Fruit fly (Drosophila melanogaster) whole organism, wandering third instar larva: ENCODE results near the gene CG6656.

ENCODE experiments used
- Abd-B ChIP-seq: fragments of >200 bp; optimal IDR thresholded peaks from 2 replicates; lab custom pipeline; 2017; ENCODE audit warnings: missing biosample characterization, missing genetic modification characterization
- CG32264 ChIP-seq: fragments of 200-800 bp; sonication (Bioruptor generic); optimal IDR thresholded peaks from 2 replicates; lab custom pipeline; 2016; ENCODE audit warnings: missing biosample characterization, missing genetic modification characterization
- CG9705 ChIP-seq: fragments of 200-800 bp; sonication (Bioruptor generic); optimal IDR thresholded peaks from 2 replicates; lab custom pipeline; 2018; ENCODE audit warnings: missing biosample characterization, mild to moderate bottlenecking, missing genetic modification characterization
- CrebA ChIP-seq: fragments of 200-800 bp; sonication (Bioruptor generic); optimal IDR thresholded peaks from 2 replicates; lab custom pipeline; 2016; ENCODE audit warnings: missing biosample characterization, mild to moderate bottlenecking, missing genetic modification characterization, borderline replicate concordance
- Dfd ChIP-seq: fragments of >200 bp; optimal IDR thresholded peaks from 2 replicates; lab custom pipeline; 2017; ENCODE audit warnings: missing biosample characterization, missing genetic modification characterization
- Dif ChIP-seq: fragments of 200-275, 200-300 bp; sonication (Bioruptor generic); optimal IDR thresholded peaks from 2 replicates; lab custom pipeline; 2018; ENCODE audit warnings: missing biosample characterization, missing genetic modification characterization; ENCODE audit not compliant: partially characterized antibody
- GATAd ChIP-seq: sonication (Bioruptor generic); optimal IDR thresholded peaks from 2 replicates; lab custom pipeline; 2016; ENCODE audit warnings: missing biosample characterization, missing genetic modification characterization
- Hnf4 ChIP-seq: fragments of 200-800 bp; sonication (Bioruptor generic); optimal IDR thresholded peaks from 2 replicates; lab custom pipeline; 2016; ENCODE audit warnings: missing biosample characterization, mild to moderate bottlenecking, missing genetic modification characterization
- Hr78 ChIP-seq: fragments of >200 bp; optimal IDR thresholded peaks from 2 replicates; lab custom pipeline; 2017; ENCODE audit warnings: missing biosample characterization, missing genetic modification characterization
- Hr83 ChIP-seq: fragments of 200-300 bp; sonication (Bioruptor generic); optimal IDR thresholded peaks from 2 replicates; lab custom pipeline; 2016; ENCODE audit warnings: missing biosample characterization, mild to moderate bottlenecking, missing genetic modification characterization, moderate library complexity; ENCODE audit not compliant: poor library complexity, severe bottlenecking
- Jra ChIP-seq: sonication (Bioruptor generic); optimal IDR thresholded peaks from 2 replicates; lab custom pipeline; 2016; ENCODE audit warnings: missing biosample characterization, missing genetic modification characterization
- Mio ChIP-seq: sonication (Bioruptor generic); optimal IDR thresholded peaks from 2 replicates; lab custom pipeline; 2016; ENCODE audit warnings: missing biosample characterization, missing genetic modification characterization
- N ChIP-seq: fragments of >200 bp; optimal IDR thresholded peaks from 2 replicates; lab custom pipeline; 2018; ENCODE audit warnings: missing biosample characterization, missing external identifiers, missing genetic modification characterization
- OdsH ChIP-seq: fragments of 200-800 bp; sonication (Bioruptor generic); optimal IDR thresholded peaks from 2 replicates; lab custom pipeline; 2016; ENCODE audit warnings: missing biosample characterization, mild to moderate bottlenecking, missing genetic modification characterization
- Rel ChIP-seq, 2 experiments: fragments of 200-800 bp; sonication (Bioruptor generic) in 1 of 2; optimal IDR thresholded peaks; 2 replicates in 1 of 2; 3 replicates in 1 of 2; lab custom pipeline; 2016 to 2019; ENCODE audit warnings: mild to moderate bottlenecking in 2 of 2, missing biosample characterization in 2 of 2, missing genetic modification characterization in 2 of 2, moderate library complexity in 1 of 2
- Sp1 ChIP-seq: fragments of 200-800 bp; sonication (Bioruptor generic); optimal IDR thresholded peaks from 3 replicates; lab custom pipeline; 2019; ENCODE audit warnings: missing biosample characterization, mild to moderate bottlenecking, missing genetic modification characterization, moderate library complexity
- Vsx2 ChIP-seq: fragments of 200-300, 225-300 bp; sonication (Bioruptor generic); optimal IDR thresholded peaks from 2 replicates; lab custom pipeline; 2018; ENCODE audit warnings: missing biosample characterization, missing genetic modification characterization; ENCODE audit not compliant: partially characterized antibody
- br ChIP-seq: fragments of 200-800 bp; sonication (Bioruptor generic); optimal IDR thresholded peaks from 2 replicates; lab custom pipeline; 2016; ENCODE audit warnings: missing biosample characterization, missing genetic modification characterization
- brk ChIP-seq: fragments of 200-800 bp; sonication (Bioruptor generic); optimal IDR thresholded peaks from 2 replicates; lab custom pipeline; 2016; ENCODE audit warnings: missing biosample characterization, mild to moderate bottlenecking, missing genetic modification characterization
- dl ChIP-seq, 2 experiments: fragments of 175-275, 200-275 bp in 1 of 2; fragments of 200-275 bp in 1 of 2; sonication (Bioruptor generic); optimal IDR thresholded peaks; lab custom pipeline; 2018; ENCODE audit warnings: mild to moderate bottlenecking in 2 of 2, missing biosample characterization in 2 of 2, missing genetic modification characterization in 2 of 2, moderate library complexity in 2 of 2; ENCODE audit not compliant: partially characterized antibody in 2 of 2, insufficient read depth in 1 of 2
- ey ChIP-seq: fragments of 200-800 bp; sonication (Bioruptor generic); optimal IDR thresholded peaks from 2 replicates; lab custom pipeline; 2016; ENCODE audit warnings: missing biosample characterization, missing genetic modification characterization
- foxo ChIP-seq, 2 experiments: fragments of 200-800 bp; sonication (Bioruptor generic); optimal IDR thresholded peaks; 2 replicates in 1 of 2; 3 replicates in 1 of 2; lab custom pipeline; 2016 to 2017; ENCODE audit warnings: missing biosample characterization in 2 of 2, missing genetic modification characterization in 2 of 2
- fru ChIP-seq: fragments of 200-800 bp; sonication (Bioruptor generic); optimal IDR thresholded peaks from 3 replicates; lab custom pipeline; 2016; ENCODE audit warnings: missing biosample characterization, mild to moderate bottlenecking, missing genetic modification characterization
- h ChIP-seq: fragments of 200-800 bp; sonication (Bioruptor generic); optimal IDR thresholded peaks from 3 replicates; lab custom pipeline; 2016; ENCODE audit warnings: missing biosample characterization, mild to moderate bottlenecking, missing genetic modification characterization
- jim ChIP-seq: fragments of 175-275, 200-325 bp; sonication (Bioruptor generic); optimal IDR thresholded peaks from 2 replicates; lab custom pipeline; 2016; ENCODE audit warnings: missing biosample characterization, mild to moderate bottlenecking, missing genetic modification characterization
- pan ChIP-seq: fragments of >200 bp; optimal IDR thresholded peaks from 2 replicates; lab custom pipeline; 2017
- psq ChIP-seq: fragments of 200-800 bp; sonication (Bioruptor generic); optimal IDR thresholded peaks from 3 replicates; lab custom pipeline; 2017; ENCODE audit warnings: missing biosample characterization, mild to moderate bottlenecking, missing genetic modification characterization, moderate library complexity
- rgr ChIP-seq: fragments of 200-800 bp; sonication (Bioruptor generic); optimal IDR thresholded peaks from 3 replicates; lab custom pipeline; 2016; ENCODE audit warnings: missing biosample characterization, mild to moderate bottlenecking, missing genetic modification characterization
- sage ChIP-seq: fragments of 200-800 bp; sonication (Bioruptor generic); optimal IDR thresholded peaks from 2 replicates; lab custom pipeline; 2016; ENCODE audit warnings: missing biosample characterization, mild to moderate bottlenecking, missing genetic modification characterization
- sv ChIP-seq: fragments of 200-800 bp; sonication (Bioruptor generic); optimal IDR thresholded peaks from 3 replicates; lab custom pipeline; 2016; ENCODE audit warnings: missing biosample characterization, missing genetic modification characterization
- tai ChIP-seq: sonication (Bioruptor generic); optimal IDR thresholded peaks from 2 replicates; lab custom pipeline; 2016; ENCODE audit warnings: missing biosample characterization, missing genetic modification characterization
- woc ChIP-seq: sonication (Bioruptor generic); optimal IDR thresholded peaks from 2 replicates; lab custom pipeline; 2016; ENCODE audit warnings: missing biosample characterization, mild to moderate bottlenecking, missing genetic modification characterization

Gene CG6656

dm6 chr3R:21854574-21855468 is 20.3 kb upstream of the CG6656 start:
- TF ChIP-seq h (GFP tag; lab: Kevin White, UChicago) (no peak), brk (GFP tag; lab: Kevin White, UChicago) (no peak), Hr78 (GFP tag; lab: Kevin White, UChicago) (no peak), GATAd (GFP tag; lab: Kevin White, UChicago) (no peak), ey (GFP tag; lab: Kevin White, UChicago) (no peak), psq (GFP tag; lab: Kevin White, UChicago) (peak; percentile 37), Jra (GFP tag; lab: Kevin White, UChicago) (no peak)

- TF ChIP-seq foxo (GFP tag; optimal IDR thresholded peaks at IDR 0.05; lab: Kevin White, UChicago): no peak
- TF ChIP-seq Hr83 (GFP tag; lab: Kevin White, UChicago): no peak
- no peak for TF ChIP-seq N
- TF ChIP-seq Hnf4: no peak
- no peak for TF ChIP-seq GATAd (GFP tag; lab: Kevin White, UChicago)
Observed at dm6 chr3R:21855469-21855826, 19.6 kb upstream of the CG6656 start.

dm6 chr3R:21856098-21856872 is 18.8 kb upstream of the CG6656 start, which contains the start of gene glec:
glec (minus strand) TSS chr3R:21856266.
- no peak for TF ChIP-seq pan (lab: Kevin White, UChicago)
- peak; percentile 71 for TF ChIP-seq Hnf4
- peak; percentile 28 for TF ChIP-seq Mio (GFP tag; lab: Kevin White, UChicago)
- TF ChIP-seq Dfd: no peak
- TF ChIP-seq sv: peak; percentile 61
- TF ChIP-seq Sp1 (GFP tag; lab: Kevin White, UChicago): peak; percentile 50
- TF ChIP-seq h (GFP tag; lab: Kevin White, UChicago): peak; percentile 55
- TF ChIP-seq CrebA (GFP tag; lab: Kevin White, UChicago): peak; percentile 64
- peak; percentile 43 for TF ChIP-seq Jra (GFP tag; lab: Kevin White, UChicago)
- no peak for TF ChIP-seq Vsx2 (GFP tag; lab: Kevin White, UChicago)
- peak; percentile 35 for TF ChIP-seq Rel (GFP tag; optimal IDR thresholded peaks at IDR 0.05; lab: Kevin White, UChicago)
- TF ChIP-seq Rel (tag; optimal IDR thresholded peaks at IDR 0.05; lab: Kevin White, UChicago): peak; percentile 70
- peak; percentile 11 for TF ChIP-seq CG32264 (GFP tag; lab: Kevin White, UChicago)
- peak; percentile 34 to 48 for TF ChIP-seq foxo (GFP tag; optimal IDR thresholded peaks at IDR 0.05; lab: Kevin White, UChicago)
- TF ChIP-seq brk (GFP tag; lab: Kevin White, UChicago): peak; percentile 54
- peak; percentile 17 for TF ChIP-seq CG9705 (GFP tag; lab: Kevin White, UChicago)
- TF ChIP-seq br: peak; percentile 29
- TF ChIP-seq rgr (GFP tag; lab: Kevin White, UChicago): peak; percentile 44
- peak; percentile 82 for TF ChIP-seq jim (GFP tag; lab: Kevin White, UChicago)
- peak; percentile 62 for TF ChIP-seq psq (GFP tag; lab: Kevin White, UChicago)
- peak; percentile 56 for TF ChIP-seq sage (GFP tag; lab: Kevin White, UChicago)
- peak; percentile 92 for TF ChIP-seq Hr83 (GFP tag; lab: Kevin White, UChicago)
- no peak for TF ChIP-seq Abd-B
- peak; percentile 74 for TF ChIP-seq woc (GFP tag; lab: Kevin White, UChicago)
- TF ChIP-seq tai (GFP tag; lab: Kevin White, UChicago): peak; percentile 26
- TF ChIP-seq OdsH (GFP tag; lab: Kevin White, UChicago): peak; percentile 55
- no peak for TF ChIP-seq N
- no peak for TF ChIP-seq Hr78 (GFP tag; lab: Kevin White, UChicago)
- no peak for TF ChIP-seq GATAd (GFP tag; lab: Kevin White, UChicago)
- peak; percentile 30 for TF ChIP-seq fru (GFP tag; lab: Kevin White, UChicago)
- TF ChIP-seq dl (GFP tag; optimal IDR thresholded peaks at IDR 0.05; lab: Kevin White, UChicago; ENCODE audit: insufficient read depth in 1 of 2, partially characterized antibody in 2 of 2): no peak
- peak; percentile 50 for TF ChIP-seq ey (GFP tag; lab: Kevin White, UChicago)
- peak; percentile 28 for TF ChIP-seq Dif (GFP tag; lab: Kevin White, UChicago)
- TF ChIP-seq, all 38 proteins: peak for 24
